Worm (Caenorhabditis elegans) whole organism, young adult: ENCODE results near the gene C27B7.5.

Experiments used
- D2030.7 ChIP-seq: fragments of 200-800 bp; sonication (Bioruptor generic); IDR thresholded peaks from 2 replicates; pipeline ENCODE4 v1.3.6; 2022; ENCODE audit warnings: missing genetic modification reagents, missing genetic modification characterization, missing compliant biosample characterization
- F49E8.2 ChIP-seq: sonication (generic microtip); optimal IDR thresholded peaks from 3 replicates; lab custom pipeline; 2017; ENCODE audit warnings: missing genetic modification characterization, mild to moderate bottlenecking, missing compliant biosample characterization, antibody characterized with exemption, moderate library complexity; ENCODE audit not compliant: insufficient read depth
- F52B5.7 ChIP-seq: sonication (generic microtip); optimal IDR thresholded peaks from 2 replicates; lab custom pipeline; 2016; ENCODE audit warnings: mild to moderate bottlenecking, missing genetic modification characterization, missing compliant biosample characterization
- Y53F4B.3 ChIP-seq: fragments of 200-800 bp; sonication (Bioruptor generic); IDR thresholded peaks from 2 replicates; pipeline ENCODE4 v1.3.6; 2022; ENCODE audit warnings: missing genetic modification reagents, missing genetic modification characterization, missing compliant biosample characterization
- akir-1 ChIP-seq: fragments of 200-800 bp; sonication (Bioruptor generic); optimal IDR thresholded peaks from 2 replicates; lab custom pipeline; 2018; ENCODE audit warnings: mild to moderate bottlenecking, missing genetic modification characterization, moderate library complexity, missing compliant biosample characterization
- atf-7 ChIP-seq: sonication (generic microtip); optimal IDR thresholded peaks from 2 replicates; lab custom pipeline; 2017; ENCODE audit warnings: mild to moderate bottlenecking, missing genetic modification characterization, missing compliant biosample characterization
- attf-5 ChIP-seq: fragments of 200-800 bp; sonication (Bioruptor generic); optimal IDR thresholded peaks from 2 replicates; lab custom pipeline; 2018; ENCODE audit warnings: mild to moderate bottlenecking, missing genetic modification characterization, missing compliant biosample characterization
- cebp-1 ChIP-seq, 2 experiments: fragments of 200-800 bp in 1 of 2; sonication (Bioruptor generic) in 1 of 2; sonication (generic microtip) in 1 of 2; IDR thresholded peaks in 1 of 2; optimal IDR thresholded peaks in 1 of 2; 2 replicates each; pipeline versions ENCODE4 v1.3.6 to Lab custom; 2017 to 2022; ENCODE audit warnings: missing compliant biosample characterization in 2 of 2, missing genetic modification characterization in 2 of 2, mild to moderate bottlenecking in 1 of 2, missing genetic modification reagents in 1 of 2, moderate library complexity in 1 of 2
- ceh-40 ChIP-seq: fragments of 200-800 bp; sonication (Bioruptor generic); IDR thresholded peaks from 2 replicates; pipeline ENCODE4 v1.3.6; 2022; ENCODE audit warnings: missing genetic modification characterization, missing compliant biosample characterization
- ceh-91 ChIP-seq: fragments of 200-800 bp; sonication (Bioruptor generic); IDR thresholded peaks from 2 replicates; pipeline ENCODE4 v1.3.6; 2022; ENCODE audit warnings: missing genetic modification reagents, missing genetic modification characterization, missing compliant biosample characterization
- die-1 ChIP-seq: sonication (generic microtip); optimal IDR thresholded peaks from 2 replicates; lab custom pipeline; 2016; ENCODE audit warnings: missing genotype, mild to moderate bottlenecking, missing genetic modification characterization, missing compliant biosample characterization
- dpff-1 ChIP-seq: sonication (generic microtip); optimal IDR thresholded peaks from 2 replicates; lab custom pipeline; 2017; ENCODE audit warnings: mild to moderate bottlenecking, missing genetic modification characterization, missing compliant biosample characterization
- ets-4 ChIP-seq: fragments of 200-800 bp; sonication (Bioruptor generic); optimal IDR thresholded peaks from 2 replicates; lab custom pipeline; 2018; ENCODE audit warnings: mild to moderate bottlenecking, missing genetic modification characterization, missing compliant biosample characterization
- him-1 ChIP-seq: sonication (generic microtip); optimal IDR thresholded peaks from 2 replicates; lab custom pipeline; 2016; ENCODE audit warnings: missing genotype, missing genetic modification reagents, missing genetic modification characterization, missing compliant biosample characterization
- hlh-26 ChIP-seq: fragments of 200-800 bp; sonication (Bioruptor generic); conservative IDR thresholded peaks from 2 replicates; pipeline ENCODE4 v1.3.6; 2022; ENCODE audit warnings: missing genetic modification reagents, missing genetic modification characterization, missing compliant biosample characterization
- hmg-1.2 ChIP-seq: fragments of 200-800 bp; sonication (Bioruptor generic); IDR thresholded peaks from 2 replicates; pipeline ENCODE4 v1.3.6; 2022; ENCODE audit warnings: missing genetic modification reagents, missing genetic modification characterization, missing compliant biosample characterization
- hmg-20 ChIP-seq: fragments of 200-800 bp; sonication (Bioruptor generic); IDR thresholded peaks from 2 replicates; pipeline ENCODE4 v1.3.6; 2022; ENCODE audit warnings: missing genetic modification reagents, missing genetic modification characterization, missing compliant biosample characterization
- hrde-1 ChIP-seq: sonication (generic microtip); optimal IDR thresholded peaks from 2 replicates; lab custom pipeline; 2016; ENCODE audit warnings: missing genetic modification characterization, mild to moderate bottlenecking, missing compliant biosample characterization, moderate library complexity, missing genotype, missing genetic modification reagents, borderline replicate concordance
- let-607 ChIP-seq, 2 experiments: fragments of 200-800 bp in 1 of 2; sonication (Bioruptor generic) in 1 of 2; sonication (generic microtip) in 1 of 2; optimal IDR thresholded peaks; 2 replicates each; lab custom pipeline; 2016 to 2018; ENCODE audit warnings: mild to moderate bottlenecking in 2 of 2, missing compliant biosample characterization in 2 of 2, missing genetic modification characterization in 2 of 2, moderate library complexity in 2 of 2, missing genotype in 1 of 2
- lin-26 ChIP-seq: fragments of 200-800 bp; sonication (Bioruptor generic); IDR thresholded peaks from 2 replicates; pipeline ENCODE4 v1.3.6; 2022; ENCODE audit warnings: missing genetic modification reagents, missing genetic modification characterization, missing compliant biosample characterization
- lsl-1 ChIP-seq: fragments of 200-800 bp; sonication (Bioruptor generic); optimal IDR thresholded peaks from 2 replicates; lab custom pipeline; 2018; ENCODE audit warnings: mild to moderate bottlenecking, missing genetic modification characterization, moderate library complexity, missing compliant biosample characterization
- lsy-27 ChIP-seq: sonication (generic microtip); optimal IDR thresholded peaks from 2 replicates; lab custom pipeline; 2017; ENCODE audit warnings: missing genetic modification characterization, mild to moderate bottlenecking, missing compliant biosample characterization, antibody characterized with exemption, missing genotype, borderline replicate concordance; ENCODE audit not compliant: insufficient read depth
- madf-3 ChIP-seq: fragments of 200-800 bp; sonication (Bioruptor generic); IDR thresholded peaks from 2 replicates; pipeline ENCODE4 v1.3.6; 2022; ENCODE audit warnings: missing genetic modification reagents, missing genetic modification characterization, missing compliant biosample characterization
- madf-8 ChIP-seq: fragments of 200-800 bp; sonication (Bioruptor generic); conservative IDR thresholded peaks from 2 replicates; pipeline ENCODE4 v1.3.6; 2022; ENCODE audit warnings: missing genetic modification reagents, missing genetic modification characterization, missing compliant biosample characterization
- mel-28 ChIP-seq: sonication (generic microtip); optimal IDR thresholded peaks from 2 replicates; lab custom pipeline; 2016; ENCODE audit warnings: borderline replicate concordance, mild to moderate bottlenecking, missing genetic modification characterization, missing compliant biosample characterization
- mes-4 ChIP-seq: sonication (generic microtip); optimal IDR thresholded peaks from 2 replicates; lab custom pipeline; 2016; ENCODE audit warnings: missing genotype, missing genetic modification characterization, missing compliant biosample characterization
- nfya-1 ChIP-seq: sonication (generic microtip); optimal IDR thresholded peaks from 2 replicates; lab custom pipeline; 2017; ENCODE audit warnings: antibody characterized with exemption, missing compliant biosample characterization, missing genetic modification characterization, borderline replicate concordance; ENCODE audit not compliant: insufficient read depth
- nfya-2 ChIP-seq: fragments of 200-800 bp; sonication (Bioruptor generic); IDR thresholded peaks from 2 replicates; pipeline ENCODE4 v1.3.6; 2022; ENCODE audit warnings: missing genetic modification reagents, missing genetic modification characterization, missing compliant biosample characterization
- nfyb-1 ChIP-seq: fragments of 200-800 bp; sonication (Bioruptor generic); IDR thresholded peaks from 2 replicates; pipeline ENCODE4 v1.3.6; 2022; ENCODE audit warnings: missing genetic modification reagents, missing genetic modification characterization, missing compliant biosample characterization
- nhr-179 ChIP-seq: sonication (generic microtip); optimal IDR thresholded peaks from 2 replicates; lab custom pipeline; 2016; ENCODE audit warnings: mild to moderate bottlenecking, missing genetic modification characterization, missing compliant biosample characterization
- rcor-1 ChIP-seq: fragments of 200-800 bp; sonication (Bioruptor generic); IDR thresholded peaks from 2 replicates; pipeline ENCODE4 v1.3.6; 2022; ENCODE audit warnings: missing genetic modification reagents, missing genetic modification characterization, missing compliant biosample characterization
- rec-8 ChIP-seq, 2 experiments: sonication (generic microtip); optimal IDR thresholded peaks; 2 replicates each; lab custom pipeline; 2016; ENCODE audit warnings: mild to moderate bottlenecking in 2 of 2, missing genetic modification characterization in 2 of 2, missing genetic modification reagents in 2 of 2, missing genotype in 2 of 2, missing biosample characterization in 1 of 2, missing compliant biosample characterization in 1 of 2, moderate library complexity in 1 of 2
- sea-2 ChIP-seq: fragments of 200-800 bp; sonication (Bioruptor generic); IDR thresholded peaks from 2 replicates; pipeline ENCODE4 v1.3.6; 2022; ENCODE audit warnings: missing genetic modification characterization, missing compliant biosample characterization
- snpc-1.1 ChIP-seq: sonication (generic microtip); optimal IDR thresholded peaks from 2 replicates; lab custom pipeline; 2017; ENCODE audit warnings: missing genetic modification characterization, mild to moderate bottlenecking, missing compliant biosample characterization, antibody characterized with exemption, moderate library complexity, missing genotype, missing genetic modification reagents; ENCODE audit not compliant: insufficient read depth
- snpc-3.4 ChIP-seq: sonication (generic microtip); optimal IDR thresholded peaks from 2 replicates; lab custom pipeline; 2017; ENCODE audit warnings: missing genetic modification characterization, mild to moderate bottlenecking, missing compliant biosample characterization, antibody characterized with exemption, moderate library complexity, missing genotype, missing genetic modification reagents
- snpc-4 ChIP-seq, 5 experiments: fragments of 150-350 bp in 1 of 5; sonication (generic microtip) in 4 of 5; optimal IDR thresholded peaks; 2 replicates each; lab custom pipeline; 2014 to 2018; ENCODE audit warnings: missing genetic modification characterization in 5 of 5, missing biosample characterization in 3 of 5, antibody characterized with exemption in 2 of 5, mild to moderate bottlenecking in 2 of 5, missing compliant biosample characterization in 2 of 5, missing genotype in 2 of 5, moderate library complexity in 2 of 5, missing genetic modification reagents in 1 of 5
- somi-1 ChIP-seq: fragments of 200-800 bp; sonication (Bioruptor generic); optimal IDR thresholded peaks from 2 replicates; lab custom pipeline; 2018; ENCODE audit warnings: mild to moderate bottlenecking, missing genetic modification characterization, missing compliant biosample characterization
- tbp1 ChIP-seq: fragments of 200-800 bp; sonication (Bioruptor generic); optimal IDR thresholded peaks from 2 replicates; lab custom pipeline; 2018; ENCODE audit warnings: mild to moderate bottlenecking, missing genetic modification characterization, missing compliant biosample characterization
- ztf-25 ChIP-seq: fragments of 200-800 bp; sonication (Bioruptor generic); IDR thresholded peaks from 2 replicates; pipeline ENCODE4 v1.3.6; 2022; ENCODE audit warnings: missing genetic modification reagents, missing genetic modification characterization, missing compliant biosample characterization

C27B7.5 gene

ce11 chrIV:8901346-8901745 lies at the start of gene C27B7.5:
Gene C27B7.5, plus strand, starts transcription at chrIV:8901646.
- 0 out of 2 replicates have a peak, but pooled peaks have one; percentile 8 for TF ChIP-seq hmg-1.2
- TF ChIP-seq him-1, result peak; percentile 22
- 0 out of 2 replicates have a peak, but pooled peaks have one; percentile 17 for TF ChIP-seq D2030.7
- TF ChIP-seq ceh-91 (GFP tag; lab: Robert Waterston, UW), result no peak
- no peak for TF ChIP-seq cebp-1 (GFP tag; IDR thresholded peaks at IDR 0.05; lab: Robert Waterston, UW)
- TF ChIP-seq cebp-1 (tag; optimal IDR thresholded peaks at IDR 0.05; lab: Kevin White, UChicago), result peak; percentile 31
- TF ChIP-seq snpc-4 (GFP tag; optimal IDR thresholded peaks at IDR 0.05; lab: Kevin White, UChicago), result no peak
- TF ChIP-seq snpc-4 (tag; optimal IDR thresholded peaks at IDR 0.05; lab: Kevin White, UChicago), result peak in 1 of 4 experiments; percentile 20
- TF ChIP-seq mes-4, result no peak
- no peak for TF ChIP-seq nfya-1 (tag; lab: Kevin White, UChicago)
- TF ChIP-seq lsl-1 (GFP tag; lab: Kevin White, UChicago), result peak; percentile 5
- TF ChIP-seq hrde-1, result peak; percentile 35
- TF ChIP-seq snpc-3.4 (tag; lab: Kevin White, UChicago), result peak; percentile 9

DNA sequence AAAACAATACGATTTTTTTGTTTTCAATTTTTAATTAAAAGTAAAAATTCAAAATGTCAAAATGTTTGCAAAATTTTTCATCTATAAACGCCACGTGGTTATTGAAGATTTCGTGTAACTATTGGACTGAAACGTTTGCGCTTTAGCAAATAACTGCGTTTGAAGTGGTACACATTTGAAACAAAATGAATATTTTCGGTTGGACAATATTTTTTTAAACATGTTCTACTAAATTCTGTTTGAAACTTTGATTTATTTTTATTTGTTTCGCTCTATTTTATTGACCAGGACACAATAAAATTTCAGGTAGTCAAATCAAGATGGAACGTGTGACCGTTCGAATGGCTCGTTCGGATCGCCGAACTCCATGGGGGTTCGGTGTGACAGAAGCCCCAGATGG lies 49.3 kb upstream of the C27B7.5 start, which contains the start of gene alp-1:
Gene alp-1, plus strand, starts transcription at position 301 of the 400 bp plus-strand sequence.
- TF ChIP-seq rec-8 (tag; optimal IDR thresholded peaks at IDR 0.05; lab: Kevin White, UChicago) (no peak), mel-28 (tag; lab: Kevin White, UChicago) (no peak), lsy-27 (tag; lab: Kevin White, UChicago) (no peak), lin-26 (no peak), akir-1 (no peak), D2030.7 (no peak), nfya-2 (GFP tag; lab: Robert Waterston, UW) (no peak), hrde-1 (no peak), rcor-1 (GFP tag; lab: Robert Waterston, UW) (no peak), snpc-1.1 (tag; lab: Kevin White, UChicago) (no peak), dpff-1 (tag; lab: Kevin White, UChicago) (no peak), atf-7 (tag; lab: Kevin White, UChicago) (no peak), madf-3 (GFP tag; lab: Robert Waterston, UW) (no peak), sea-2 (GFP tag; lab: Robert Waterston, UW) (no peak), ceh-40 (GFP tag; lab: Robert Waterston, UW) (no peak), ztf-25 (GFP tag; lab: Robert Waterston, UW) (no peak), cebp-1 (GFP tag; IDR thresholded peaks at IDR 0.05; lab: Robert Waterston, UW) (no peak), cebp-1 (tag; optimal IDR thresholded peaks at IDR 0.05; lab: Kevin White, UChicago) (no peak), somi-1 (no peak)

- TF ChIP-seq F49E8.2 (tag; lab: Kevin White, UChicago), result no peak
Measured at ce11 chrIV:8853301-8853700, 48.1 kb upstream of the C27B7.5 start.

DNA sequence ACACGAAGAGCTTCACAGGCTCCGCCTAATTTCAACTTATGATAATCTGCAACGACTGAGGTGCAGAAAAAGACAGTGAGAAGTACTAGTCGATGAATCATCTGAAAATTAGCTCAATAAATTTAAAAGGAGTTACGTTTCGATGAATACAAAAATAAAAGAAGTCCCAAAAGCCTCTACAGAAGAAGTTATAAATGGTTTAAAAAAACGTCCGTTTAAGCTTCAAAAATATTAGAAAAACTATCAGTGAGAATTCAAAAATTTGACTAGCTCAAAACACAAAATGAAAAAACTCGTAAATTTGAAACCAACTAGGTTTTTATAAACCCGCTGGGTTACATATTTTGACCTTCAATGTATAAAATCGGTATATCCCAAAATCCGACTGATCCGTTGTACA lies 45.5 kb upstream of the C27B7.5 start, which contains the start of gene T11B7.5:
Gene T11B7.5, minus strand, starts transcription at position 101 of the 400 bp plus-strand sequence.
- TF ChIP-seq madf-8 (GFP tag; lab: Robert Waterston, UW) (no peak), Y53F4B.3 (no peak), attf-5 (GFP tag; lab: Kevin White, UChicago) (no peak), hlh-26 (GFP tag; lab: Robert Waterston, UW) (no peak), let-607 (tag; optimal IDR thresholded peaks at IDR 0.05; lab: Kevin White, UChicago) (no peak), tbp1 (no peak), lsy-27 (tag; lab: Kevin White, UChicago) (no peak), nfya-2 (GFP tag; lab: Robert Waterston, UW) (no peak), nhr-179 (tag; lab: Kevin White, UChicago) (no peak), ets-4 (GFP tag; lab: Kevin White, UChicago) (no peak), F52B5.7 (no peak), mes-4 (no peak), die-1 (no peak), nfyb-1 (GFP tag; lab: Robert Waterston, UW) (no peak), hmg-20 (GFP tag; lab: Robert Waterston, UW) (no peak)
